Fruit fly (Drosophila melanogaster): ENCODE measurements around the gene CG10375.

CG10375 gene

dm6 chr3R:23729632-23730471 is 37.7 kb upstream of the CG10375 start:
- TF ChIP-seq gce (GFP tag; IDR thresholded peaks at IDR 0.05): peak; percentile 40; the same call in 1 of the 3 replicates
- no peak for TF ChIP-seq emc (GFP tag; optimal IDR thresholded peaks at IDR 0.05)
- TF ChIP-seq slou (GFP tag; optimal IDR thresholded peaks at IDR 0.05): no peak
- peak; percentile 38 for TF ChIP-seq Nf-YC (tag; optimal IDR thresholded peaks at IDR 0.05)
- TF ChIP-seq tgo (GFP tag; IDR thresholded peaks at IDR 0.05): no peak
- TF ChIP-seq Eip74EF (GFP tag; optimal IDR thresholded peaks at IDR 0.05): peak in 1 of 2 experiments; percentile 73
- peak; percentile 4; the same call in 1 of the 2 replicates for TF ChIP-seq Rfx (GFP tag; IDR thresholded peaks at IDR 0.05)
- TF ChIP-seq Stat92E (GFP tag; optimal IDR thresholded peaks at IDR 0.05): peak in 2 of 3 experiments; percentile 65 to 92
- peak; percentile 31 for TF ChIP-seq CG6254 (GFP tag; optimal IDR thresholded peaks at IDR 0.05)
- TF ChIP-seq ara (GFP tag; IDR thresholded peaks at IDR 0.05): 0 out of 2 replicates have a peak, but pooled peaks have one; percentile 8
- TF ChIP-seq CG10274 (GFP tag; optimal IDR thresholded peaks at IDR 0.05): no peak
- TF ChIP-seq CG13424 (tag; optimal IDR thresholded peaks at IDR 0.05): peak; percentile 17
- peak; percentile 16 for TF ChIP-seq fd102C (GFP tag; optimal IDR thresholded peaks at IDR 0.05)
- TF ChIP-seq unpg (GFP tag; optimal IDR thresholded peaks at IDR 0.05): no peak
- TF ChIP-seq CG15696 (tag; optimal IDR thresholded peaks at IDR 0.05): no peak
- TF ChIP-seq odd (GFP tag; optimal IDR thresholded peaks at IDR 0.05): no peak
- TF ChIP-seq CG17359 (tag; optimal IDR thresholded peaks at IDR 0.05): no peak
- no peak for TF ChIP-seq CG11247 (GFP tag; IDR thresholded peaks at IDR 0.05)
- TF ChIP-seq ap (GFP tag; IDR thresholded peaks at IDR 0.05): no peak
- no peak for TF ChIP-seq bowl (GFP tag; IDR thresholded peaks at IDR 0.05)
- peak; percentile 44 for TF ChIP-seq Drgx (GFP tag; IDR thresholded peaks at IDR 0.05)
- TF ChIP-seq CG15514 (GFP tag; optimal IDR thresholded peaks at IDR 0.05): peak; percentile 25
- TF ChIP-seq chinmo (GFP tag; IDR thresholded peaks at IDR 0.05; ENCODE audit: partially characterized antibody): peak; percentile 99
- TF ChIP-seq Dll (GFP tag; IDR thresholded peaks at IDR 0.05; ENCODE audit: partially characterized antibody): 0 out of 4 replicates have a peak, but pooled peaks have one; percentile 33
- peak; percentile 84 for TF ChIP-seq CG42726 (GFP tag; IDR thresholded peaks at IDR 0.05; ENCODE audit: partially characterized antibody)
- TF ChIP-seq gt (GFP tag; IDR thresholded peaks at IDR 0.05): no peak
- TF ChIP-seq CG12071 (GFP tag; optimal IDR thresholded peaks at IDR 0.05): peak; percentile 20
- TF ChIP-seq CG2202 (tag; optimal IDR thresholded peaks at IDR 0.05): peak; percentile 21
- TF ChIP-seq CG4328 (GFP tag; optimal IDR thresholded peaks at IDR 0.05): no peak
- TF ChIP-seq CG6654 (GFP tag; optimal IDR thresholded peaks at IDR 0.05): no peak
- TF ChIP-seq CG4820 (GFP tag; optimal IDR thresholded peaks at IDR 0.05): no peak
- 0 out of 2 replicates have a peak, but pooled peaks have one; percentile 27 for TF ChIP-seq CG6272 (GFP tag; IDR thresholded peaks at IDR 0.05)
- TF ChIP-seq CG14860 (GFP tag; IDR thresholded peaks at IDR 0.05; ENCODE audit: partially characterized antibody): peak; percentile 63; the same call in 2 of the 3 replicates
- no peak for TF ChIP-seq bigmax (GFP tag; optimal IDR thresholded peaks at IDR 0.05)
- no peak for TF ChIP-seq pzg (GFP tag; optimal IDR thresholded peaks at IDR 0.05)
- TF ChIP-seq CG7963 (GFP tag; IDR thresholded peaks at IDR 0.05; ENCODE audit: partially characterized antibody): peak; percentile 58; the same call in 2 of the 3 replicates
- TF ChIP-seq CG14710 (tag; optimal IDR thresholded peaks at IDR 0.05): peak; percentile 21
- TF ChIP-seq Hand (GFP tag; optimal IDR thresholded peaks at IDR 0.05): no peak
- TF ChIP-seq NC2α (GFP tag; optimal IDR thresholded peaks at IDR 0.05): no peak
- TF ChIP-seq psq (GFP tag; optimal IDR thresholded peaks at IDR 0.05): no peak
- TF ChIP-seq Bdp1 (GFP tag; optimal IDR thresholded peaks at IDR 0.05): peak; percentile 99
- peak; percentile 36 for TF ChIP-seq HmgZ (tag; optimal IDR thresholded peaks at IDR 0.05)
- peak; percentile 45 for TF ChIP-seq inv (GFP tag; IDR thresholded peaks at IDR 0.05; ENCODE audit: partially characterized antibody)
- no peak for TF ChIP-seq usp (GFP tag; optimal IDR thresholded peaks at IDR 0.05)
- no peak for TF ChIP-seq CG2889 (GFP tag; IDR thresholded peaks at IDR 0.05)
- TF ChIP-seq CG8290 (GFP tag; optimal IDR thresholded peaks at IDR 0.05): peak; percentile 58
- TF ChIP-seq CG8290 (tag; optimal IDR thresholded peaks at IDR 0.05): peak in 1 of 2 experiments; percentile 58

Data from whole organism, embryonic.